Worm (Caenorhabditis elegans) whole organism, late embryonic: ENCODE data around the gene F22F7.11.

ENCODE experiments used
- C38D4.7 ChIP-seq: fragments of 200-800 bp; sonication (Bioruptor generic); optimal IDR thresholded peaks from 2 replicates; lab custom pipeline; 2018; ENCODE audit warnings: mild to moderate bottlenecking, missing genetic modification characterization, moderate library complexity, missing compliant biosample characterization
- K02D7.2 ChIP-seq: sonication (generic microtip); optimal IDR thresholded peaks from 2 replicates; lab custom pipeline; 2017; ENCODE audit warnings: mild to moderate bottlenecking, missing genetic modification characterization, missing compliant biosample characterization
- ahr-1 ChIP-seq: sonication (generic microtip); optimal IDR thresholded peaks from 2 replicates; lab custom pipeline; 2016; ENCODE audit warnings: missing genetic modification characterization, missing compliant biosample characterization
- ceh-18 ChIP-seq: sonication (generic microtip); optimal IDR thresholded peaks from 2 replicates; lab custom pipeline; 2016; ENCODE audit warnings: missing genetic modification characterization, missing compliant biosample characterization
- ceh-19 ChIP-seq: fragments of 200-800 bp; sonication (Bioruptor generic); optimal IDR thresholded peaks from 2 replicates; lab custom pipeline; 2018; ENCODE audit warnings: mild to moderate bottlenecking, missing genetic modification characterization, missing compliant biosample characterization
- ceh-2 ChIP-seq: sonication (generic microtip); optimal IDR thresholded peaks from 2 replicates; lab custom pipeline; 2016; ENCODE audit warnings: missing genotype, missing genetic modification characterization, missing compliant biosample characterization
- ceh-22 ChIP-seq: sonication (generic microtip); optimal IDR thresholded peaks from 2 replicates; lab custom pipeline; 2017; ENCODE audit warnings: missing biosample characterization, missing genetic modification characterization
- ceh-31 ChIP-seq: sonication (generic microtip); optimal IDR thresholded peaks from 2 replicates; lab custom pipeline; 2016; ENCODE audit warnings: missing genetic modification characterization, missing compliant biosample characterization
- ceh-45 ChIP-seq: fragments of 200-800 bp; sonication (Bioruptor generic); IDR thresholded peaks from 2 replicates; pipeline ENCODE4 v1.3.6; 2022; ENCODE audit warnings: missing genetic modification reagents, missing genetic modification characterization, missing compliant biosample characterization
- ceh-48 ChIP-seq: sonication (generic microtip); optimal IDR thresholded peaks from 2 replicates; lab custom pipeline; 2016; ENCODE audit warnings: missing genetic modification characterization, inconsistent platforms, missing compliant biosample characterization
- che-1 ChIP-seq: sonication (generic microtip); optimal IDR thresholded peaks from 2 replicates; lab custom pipeline; 2016; ENCODE audit warnings: mild to moderate bottlenecking, missing genetic modification characterization, missing compliant biosample characterization
- dmd-4 ChIP-seq: sonication (generic microtip); optimal IDR thresholded peaks from 2 replicates; lab custom pipeline; 2016; ENCODE audit warnings: borderline replicate concordance, missing genetic modification characterization, missing compliant biosample characterization
- dve-1 ChIP-seq: sonication (generic microtip); optimal IDR thresholded peaks from 2 replicates; lab custom pipeline; 2017; ENCODE audit warnings: antibody characterized with exemption, mild to moderate bottlenecking, missing genetic modification characterization, missing compliant biosample characterization
- elt-4 ChIP-seq: sonication (generic microtip); optimal IDR thresholded peaks from 2 replicates; lab custom pipeline; 2016; ENCODE audit warnings: missing genetic modification characterization, missing compliant biosample characterization
- ets-4 ChIP-seq: sonication (generic microtip); optimal IDR thresholded peaks from 2 replicates; lab custom pipeline; 2016; ENCODE audit warnings: missing genetic modification characterization, missing compliant biosample characterization
- fkh-10 ChIP-seq: fragments of 150-350 bp; optimal IDR thresholded peaks from 2 replicates; lab custom pipeline; 2014; ENCODE audit warnings: missing biosample characterization, missing genetic modification reagents, missing genetic modification characterization
- gmeb-2 ChIP-seq: sonication (generic microtip); optimal IDR thresholded peaks from 2 replicates; lab custom pipeline; 2016; ENCODE audit warnings: missing genetic modification characterization, inconsistent platforms, missing compliant biosample characterization
- hlh-15 ChIP-seq: sonication (generic microtip); optimal IDR thresholded peaks from 2 replicates; lab custom pipeline; 2016; ENCODE audit warnings: missing genetic modification characterization, missing compliant biosample characterization
- hlh-30 ChIP-seq: sonication (generic microtip); optimal IDR thresholded peaks from 2 replicates; lab custom pipeline; 2017; ENCODE audit warnings: antibody characterized with exemption, missing genetic modification characterization, missing compliant biosample characterization; ENCODE audit not compliant: insufficient read depth
- hlh-6 ChIP-seq: sonication (generic microtip); optimal IDR thresholded peaks from 2 replicates; lab custom pipeline; 2016; ENCODE audit warnings: missing genotype, missing genetic modification characterization, missing compliant biosample characterization
- hlh-8 ChIP-seq: sonication (generic microtip); optimal IDR thresholded peaks from 2 replicates; lab custom pipeline; 2016; ENCODE audit warnings: missing genotype, missing genetic modification characterization, missing compliant biosample characterization
- lim-6 ChIP-seq: sonication (generic microtip); optimal IDR thresholded peaks from 2 replicates; lab custom pipeline; 2016; ENCODE audit warnings: missing genetic modification characterization, missing compliant biosample characterization
- nfya-1 ChIP-seq: sonication (generic microtip); optimal IDR thresholded peaks from 2 replicates; lab custom pipeline; 2017; ENCODE audit warnings: missing genetic modification characterization, mild to moderate bottlenecking, missing compliant biosample characterization, antibody characterized with exemption, moderate library complexity
- nhr-11 ChIP-seq: fragments of 150-350 bp; optimal IDR thresholded peaks from 2 replicates; lab custom pipeline; 2014; ENCODE audit warnings: missing biosample characterization, missing genetic modification characterization
- nhr-232 ChIP-seq: sonication (generic microtip); optimal IDR thresholded peaks from 2 replicates; lab custom pipeline; 2016; ENCODE audit warnings: missing genetic modification characterization, missing compliant biosample characterization
- npax-4 ChIP-seq: sonication (generic microtip); optimal IDR thresholded peaks from 2 replicates; lab custom pipeline; 2016; ENCODE audit warnings: missing genetic modification characterization, missing compliant biosample characterization
- pag-3 ChIP-seq: sonication (generic microtip); optimal IDR thresholded peaks from 2 replicates; lab custom pipeline; 2016; ENCODE audit warnings: missing compliant biosample characterization, missing genetic modification characterization, borderline replicate concordance
- pat-9 ChIP-seq: fragments of 200-800 bp; sonication (Bioruptor generic); optimal IDR thresholded peaks from 2 replicates; lab custom pipeline; 2018; ENCODE audit warnings: mild to moderate bottlenecking, missing genetic modification characterization, moderate library complexity, missing compliant biosample characterization
- pax-1 ChIP-seq: fragments of 150-350 bp; optimal IDR thresholded peaks from 2 replicates; lab custom pipeline; 2014; ENCODE audit warnings: missing biosample characterization, missing genetic modification characterization
- pha-2 ChIP-seq: sonication (generic microtip); optimal IDR thresholded peaks from 2 replicates; lab custom pipeline; 2017; ENCODE audit warnings: mild to moderate bottlenecking, missing genetic modification characterization, missing compliant biosample characterization
- pha-4 ChIP-seq: fragments of 150-350 bp; optimal IDR thresholded peaks from 2 replicates; lab custom pipeline; 2018; ENCODE audit warnings: missing biosample characterization, missing genetic modification reagents, missing genetic modification characterization
- pqm-1 ChIP-seq: sonication (generic microtip); optimal IDR thresholded peaks from 2 replicates; lab custom pipeline; 2016; ENCODE audit warnings: missing genetic modification characterization, missing compliant biosample characterization
- pros-1 ChIP-seq: fragments of 150-350 bp; optimal IDR thresholded peaks from 2 replicates; lab custom pipeline; 2014; ENCODE audit warnings: missing biosample characterization, missing genetic modification reagents, missing genetic modification characterization
- ref-2 ChIP-seq: sonication (generic microtip); optimal IDR thresholded peaks from 2 replicates; lab custom pipeline; 2016; ENCODE audit warnings: missing genetic modification characterization, missing compliant biosample characterization
- rnt-1 ChIP-seq: sonication (generic microtip); optimal IDR thresholded peaks from 2 replicates; lab custom pipeline; 2016; ENCODE audit warnings: missing genetic modification characterization, missing compliant biosample characterization
- sox-4 ChIP-seq: sonication (generic microtip); optimal IDR thresholded peaks from 2 replicates; lab custom pipeline; 2017; ENCODE audit warnings: mild to moderate bottlenecking, missing genetic modification characterization, inconsistent platforms, missing compliant biosample characterization
- tbx-2 ChIP-seq: sonication (generic microtip); optimal IDR thresholded peaks from 2 replicates; lab custom pipeline; 2016; ENCODE audit warnings: missing genetic modification characterization, missing compliant biosample characterization
- tbx-7 ChIP-seq: sonication (generic microtip); optimal IDR thresholded peaks from 2 replicates; lab custom pipeline; 2016; ENCODE audit warnings: missing genotype, missing genetic modification characterization, missing compliant biosample characterization
- ttx-3 ChIP-seq: sonication (generic microtip); optimal IDR thresholded peaks from 2 replicates; lab custom pipeline; 2016; ENCODE audit warnings: missing genetic modification reagents, missing genetic modification characterization, missing compliant biosample characterization
- unc-42 ChIP-seq: sonication (generic microtip); optimal IDR thresholded peaks from 2 replicates; lab custom pipeline; 2016; ENCODE audit warnings: missing genotype, missing genetic modification characterization, missing compliant biosample characterization
- unc-55 ChIP-seq: sonication (generic microtip); optimal IDR thresholded peaks from 2 replicates; lab custom pipeline; 2017; ENCODE audit warnings: missing biosample characterization, missing genetic modification reagents, missing genetic modification characterization

The F22F7.11 gene

ce11 chrV:2132675-2133074 lies 13.0 kb downstream of the F22F7.11 start:
- no peak for TF ChIP-seq tbx-7
- no peak for TF ChIP-seq nfya-1 (tag; lab: Kevin White, UChicago)
- no peak for TF ChIP-seq unc-55 (GFP tag; lab: Kevin White, UChicago)
- TF ChIP-seq sox-4 (tag; lab: Kevin White, UChicago), result no peak
- no peak for TF ChIP-seq elt-4
- TF ChIP-seq hlh-6 (tag; lab: Kevin White, UChicago), result no peak

- TF ChIP-seq nhr-232 (tag; lab: Kevin White, UChicago), result no peak
- no peak for TF ChIP-seq nhr-11 (tag; lab: Kevin White, UChicago)
- TF ChIP-seq dmd-4 (tag; lab: Kevin White, UChicago), result no peak
- no peak for TF ChIP-seq lim-6 (tag; lab: Kevin White, UChicago)
- peak; percentile 71 for TF ChIP-seq hlh-30
- no peak for TF ChIP-seq dve-1 (tag; lab: Kevin White, UChicago)
- TF ChIP-seq K02D7.2, result no peak
- no peak for TF ChIP-seq che-1 (tag; lab: Kevin White, UChicago)
- TF ChIP-seq ceh-22 (tag; lab: Kevin White, UChicago), result no peak
- no peak for TF ChIP-seq tbx-7
- no peak for TF ChIP-seq pha-4 (tag; lab: Kevin White, UChicago)
- no peak for TF ChIP-seq hlh-15 (tag; lab: Kevin White, UChicago)
- TF ChIP-seq npax-4, result no peak
- no peak for TF ChIP-seq gmeb-2 (tag; lab: Kevin White, UChicago)
- no peak for TF ChIP-seq pha-2 (tag; lab: Kevin White, UChicago)
- peak; percentile 67 for TF ChIP-seq ceh-18 (tag; lab: Kevin White, UChicago)
- no peak for TF ChIP-seq pros-1 (tag; lab: Kevin White, UChicago)
- no peak for TF ChIP-seq elt-4
- TF ChIP-seq fkh-10 (GFP tag; lab: Kevin White, UChicago), result no peak
- TF ChIP-seq tbx-2 (tag; lab: Kevin White, UChicago), result peak; percentile 30
- peak; percentile 62 for TF ChIP-seq ceh-31 (tag; lab: Kevin White, UChicago)
- no peak for TF ChIP-seq hlh-8 (tag; lab: Kevin White, UChicago)
- TF ChIP-seq unc-42, result peak; percentile 0
- TF ChIP-seq ceh-48 (tag; lab: Kevin White, UChicago), result no peak
- TF ChIP-seq pat-9, result no peak
- no peak for TF ChIP-seq C38D4.7
- TF ChIP-seq pax-1 (tag; lab: Kevin White, UChicago), result no peak
- peak; percentile 39 for TF ChIP-seq nfya-1 (tag; lab: Kevin White, UChicago)
- no peak for TF ChIP-seq ahr-1 (tag; lab: Kevin White, UChicago)
- no peak for TF ChIP-seq ceh-45
- peak; percentile 50 for TF ChIP-seq ref-2 (tag; lab: Kevin White, UChicago)
These were observed 13.9 kb downstream of the F22F7.11 start for ce11 chrV:2133512-2133911.

DNA sequence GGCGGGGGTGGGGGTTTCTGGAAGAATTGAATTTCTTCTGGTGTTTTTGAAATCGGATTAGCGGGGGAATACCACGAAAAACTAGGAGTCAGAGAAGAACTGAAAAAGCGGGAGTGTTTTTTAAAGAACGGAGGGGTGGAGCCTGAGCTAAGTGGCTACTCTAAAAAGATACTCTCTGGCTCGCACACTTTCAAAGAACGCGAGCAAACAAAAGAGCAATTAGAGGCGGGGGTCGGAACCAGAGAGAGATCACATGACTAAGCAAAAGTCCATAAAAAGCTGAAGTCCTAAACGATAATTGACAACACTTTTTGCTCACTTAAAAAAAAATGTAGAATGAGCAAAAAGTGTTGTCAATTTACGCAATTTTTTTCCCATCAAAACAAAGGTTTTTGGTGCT lies 14.7 kb downstream of the F22F7.11 start:
- TF ChIP-seq hlh-30, result peak; percentile 56
- no peak for TF ChIP-seq ceh-31 (tag; lab: Kevin White, UChicago)
- no peak for TF ChIP-seq nhr-11 (tag; lab: Kevin White, UChicago)
- peak; percentile 19 for TF ChIP-seq unc-42
- TF ChIP-seq unc-55 (GFP tag; lab: Kevin White, UChicago), result no peak
- TF ChIP-seq, all 69 proteins: peak for 2

- TF ChIP-seq ttx-3 (tag; lab: Kevin White, UChicago) (no peak), sox-4 (tag; lab: Kevin White, UChicago) (peak; percentile 21), ets-4 (tag; lab: Kevin White, UChicago) (no peak), rnt-1 (tag; lab: Kevin White, UChicago) (no peak), pqm-1 (tag; lab: Kevin White, UChicago) (no peak), ceh-2 (no peak), pag-3 (tag; lab: Kevin White, UChicago) (no peak), unc-42 (peak; percentile 3), pros-1 (tag; lab: Kevin White, UChicago) (no peak), hlh-30 (no peak), ceh-19 (GFP tag; lab: Kevin White, UChicago) (no peak)
These were observed 15.7 kb downstream of the F22F7.11 start for ce11 chrV:2135323-2135722.
